Fruit fly (Drosophila melanogaster) whole organism, adult: ENCODE results near the gene CG13042.

Experiments used
- CG11617 ChIP-seq: fragments of 200-800 bp; sonication (Bioruptor generic); optimal IDR thresholded peaks from 2 replicates; lab custom pipeline; 2017; ENCODE audit warnings: mild to moderate bottlenecking, missing biosample characterization, missing genetic modification reagents, missing genetic modification characterization
- CG12768 ChIP-seq: fragments of 200-800 bp; sonication (Bioruptor generic); optimal IDR thresholded peaks from 2 replicates; lab custom pipeline; 2017; ENCODE audit warnings: missing biosample characterization, missing genetic modification characterization, mild to moderate bottlenecking, moderate library complexity, missing genetic modification reagents
- CG14711 ChIP-seq: fragments of 200-800 bp; sonication (Bioruptor generic); optimal IDR thresholded peaks from 2 replicates; lab custom pipeline; 2018; ENCODE audit warnings: missing biosample characterization, mild to moderate bottlenecking, missing genetic modification characterization, moderate library complexity
- CG1620 ChIP-seq: fragments of 200-800 bp; sonication (Bioruptor generic); optimal IDR thresholded peaks from 2 replicates; lab custom pipeline; 2016; ENCODE audit warnings: missing biosample characterization, missing genetic modification characterization
- CG33017 ChIP-seq: fragments of 200-800 bp; sonication (Bioruptor generic); optimal IDR thresholded peaks from 2 replicates; lab custom pipeline; 2018; ENCODE audit warnings: missing biosample characterization, mild to moderate bottlenecking, missing genetic modification characterization, moderate library complexity
- CG5204 ChIP-seq: fragments of 200-800 bp; sonication (Bioruptor generic); optimal IDR thresholded peaks from 2 replicates; lab custom pipeline; 2016; ENCODE audit warnings: missing biosample characterization, missing genetic modification characterization
- CG7045 ChIP-seq: fragments of 200-800 bp; sonication (Bioruptor generic); optimal IDR thresholded peaks from 2 replicates; lab custom pipeline; 2017; ENCODE audit warnings: missing biosample characterization, mild to moderate bottlenecking, missing genetic modification characterization
- CG7101 ChIP-seq: fragments of 200-800 bp; sonication (Bioruptor generic); optimal IDR thresholded peaks from 2 replicates; lab custom pipeline; 2018; ENCODE audit warnings: missing biosample characterization, mild to moderate bottlenecking, missing genetic modification characterization, moderate library complexity
- Clk ChIP-seq: fragments of 200-800 bp; sonication (Bioruptor generic); optimal IDR thresholded peaks from 2 replicates; lab custom pipeline; 2017; ENCODE audit warnings: missing biosample characterization, missing genetic modification characterization
- Crg-1 ChIP-seq: fragments of 200-800 bp; sonication (Bioruptor generic); optimal IDR thresholded peaks from 2 replicates; lab custom pipeline; 2016; ENCODE audit warnings: missing biosample characterization, missing genetic modification characterization
- Hr96 ChIP-seq: fragments of 200-800 bp; sonication (Bioruptor generic); optimal IDR thresholded peaks from 2 replicates; lab custom pipeline; 2016; ENCODE audit warnings: missing biosample characterization, missing genetic modification characterization
- Mnt ChIP-seq: fragments of 200-800 bp; sonication (Bioruptor generic); optimal IDR thresholded peaks from 2 replicates; lab custom pipeline; 2016; ENCODE audit warnings: missing biosample characterization, mild to moderate bottlenecking, missing genetic modification characterization
- bab1 ChIP-seq: fragments of 200-800 bp; sonication (Bioruptor generic); optimal IDR thresholded peaks from 3 replicates; lab custom pipeline; 2019; ENCODE audit warnings: missing biosample characterization, mild to moderate bottlenecking, missing genetic modification characterization, moderate library complexity
- cic ChIP-seq: fragments of 200-800 bp; sonication (Bioruptor generic); optimal IDR thresholded peaks from 2 replicates; lab custom pipeline; 2017; ENCODE audit warnings: missing biosample characterization, mild to moderate bottlenecking, missing genetic modification characterization, moderate library complexity
- cnc ChIP-seq, 2 experiments: fragments of >200 bp; optimal IDR thresholded peaks; 2 replicates each; lab custom pipeline; 2017
- kay ChIP-seq: fragments of 200-800 bp; sonication (Bioruptor generic); peaks from one replicate; lab custom pipeline; 2016; ENCODE audit warnings: missing biosample characterization, missing genetic modification characterization, borderline replicate concordance
- ovo ChIP-seq: fragments of 200-800 bp; sonication (Bioruptor generic); optimal IDR thresholded peaks from 2 replicates; lab custom pipeline; 2016; ENCODE audit warnings: missing biosample characterization, missing genetic modification characterization
- pad ChIP-seq: fragments of 200-800 bp; sonication (Bioruptor generic); optimal IDR thresholded peaks from 3 replicates; lab custom pipeline; 2017; ENCODE audit warnings: missing biosample characterization, missing genetic modification characterization, mild to moderate bottlenecking, moderate library complexity, missing genetic modification reagents
- tj ChIP-seq: fragments of 200-800 bp; sonication (Bioruptor generic); optimal IDR thresholded peaks from 3 replicates; lab custom pipeline; 2017; ENCODE audit warnings: missing biosample characterization, mild to moderate bottlenecking, missing genetic modification characterization, moderate library complexity
- toe ChIP-seq: fragments of 200-800 bp; sonication (Bioruptor generic); optimal IDR thresholded peaks from 2 replicates; lab custom pipeline; 2016; ENCODE audit warnings: missing biosample characterization, missing genetic modification characterization

Gene CG13042

dm6 chr3L:16281880-16282556 lies 26.3 kb downstream of the CG13042 start, which contains the start of gene CG13049:
CG13049 (minus strand) TSS chr3L:16281930.
- TF ChIP-seq cic (GFP tag; lab: Kevin White, UChicago): no peak
- no peak for TF ChIP-seq Mnt
- no peak for TF ChIP-seq CG14711 (tag; lab: Kevin White, UChicago)
- no peak for TF ChIP-seq Hr96
- no peak for TF ChIP-seq Clk (GFP tag; lab: Kevin White, UChicago)

- TF ChIP-seq toe (GFP tag; lab: Kevin White, UChicago): no peak
- no peak for TF ChIP-seq cic (GFP tag; lab: Kevin White, UChicago)
- TF ChIP-seq Clk (GFP tag; lab: Kevin White, UChicago): no peak
- TF ChIP-seq CG14711 (tag; lab: Kevin White, UChicago): no peak
- no peak for TF ChIP-seq CG12768 (GFP tag; lab: Kevin White, UChicago)
- no peak for TF ChIP-seq tj (GFP tag; lab: Kevin White, UChicago)
- TF ChIP-seq kay (GFP tag; lab: Kevin White, UChicago): no peak
- no peak for TF ChIP-seq pad
- no peak for TF ChIP-seq CG11617
- no peak for TF ChIP-seq CG7101 (tag; lab: Kevin White, UChicago)
- TF ChIP-seq bab1: no peak
- TF ChIP-seq Hr96: no peak
- no peak for TF ChIP-seq cnc (optimal IDR thresholded peaks at IDR 0.05; lab: Kevin White, UChicago)
Measured at dm6 chr3L:16279987-16280454, 28.3 kb downstream of the CG13042 start, which contains the start of gene CG13064. CG13064 (plus strand) TSS chr3L:16280404.

dm6 chr3L:16279171-16279570 lies 29.1 kb downstream of the CG13042 start, which contains the start of gene CG13050:
CG13050 (minus strand) TSS chr3L:16279271.
- TF ChIP-seq cic (GFP tag; lab: Kevin White, UChicago): no peak
- no peak for TF ChIP-seq ovo (GFP tag; lab: Kevin White, UChicago)
- TF ChIP-seq cnc (optimal IDR thresholded peaks at IDR 0.05; lab: Kevin White, UChicago): no peak
- no peak for TF ChIP-seq CG5204 (GFP tag; lab: Kevin White, UChicago)
- TF ChIP-seq Clk (GFP tag; lab: Kevin White, UChicago): no peak
- no peak for TF ChIP-seq Hr96
- TF ChIP-seq CG33017: no peak
- TF ChIP-seq tj (GFP tag; lab: Kevin White, UChicago): no peak
- no peak for TF ChIP-seq CG12768 (GFP tag; lab: Kevin White, UChicago)
- no peak for TF ChIP-seq kay (GFP tag; lab: Kevin White, UChicago)
- TF ChIP-seq toe (GFP tag; lab: Kevin White, UChicago): no peak
- no peak for TF ChIP-seq Crg-1 (GFP tag; lab: Kevin White, UChicago)

- TF ChIP-seq pad: no peak
- no peak for TF ChIP-seq CG1620 (GFP tag; lab: Kevin White, UChicago)
- TF ChIP-seq CG5204 (GFP tag; lab: Kevin White, UChicago): no peak
- TF ChIP-seq cnc (optimal IDR thresholded peaks at IDR 0.05; lab: Kevin White, UChicago): no peak
- no peak for TF ChIP-seq kay (GFP tag; lab: Kevin White, UChicago)
- no peak for TF ChIP-seq CG11617
- no peak for TF ChIP-seq CG12768 (GFP tag; lab: Kevin White, UChicago)
- no peak for TF ChIP-seq CG33017
- no peak for TF ChIP-seq cic (GFP tag; lab: Kevin White, UChicago)
- TF ChIP-seq Mnt: no peak
- TF ChIP-seq CG7101 (tag; lab: Kevin White, UChicago): no peak
Measured at dm6 chr3L:16277135-16277534, 31.1 kb downstream of the CG13042 start, which contains the start of gene CG13065. CG13065 (plus strand) TSS chr3L:16277435.

dm6 chr3L:16275391-16276017 lies 32.8 kb downstream of the CG13042 start:
- TF ChIP-seq CG11617 (no peak), kay (GFP tag; lab: Kevin White, UChicago) (no peak), ovo (GFP tag; lab: Kevin White, UChicago) (no peak), tj (GFP tag; lab: Kevin White, UChicago) (no peak), toe (GFP tag; lab: Kevin White, UChicago) (no peak), Hr96 (no peak), CG12768 (GFP tag; lab: Kevin White, UChicago) (no peak), Crg-1 (GFP tag; lab: Kevin White, UChicago) (no peak), Clk (GFP tag; lab: Kevin White, UChicago) (no peak), CG1620 (GFP tag; lab: Kevin White, UChicago) (no peak)

dm6 chr3L:16272338-16272959 lies 35.8 kb downstream of the CG13042 start, which contains the start of gene CG13066:
CG13066 (plus strand) TSS chr3L:16272909.
- TF ChIP-seq tj (GFP tag; lab: Kevin White, UChicago): no peak
- no peak for TF ChIP-seq kay (GFP tag; lab: Kevin White, UChicago)
- no peak for TF ChIP-seq CG33017
- TF ChIP-seq Mnt: no peak
- TF ChIP-seq CG7045 (GFP tag; lab: Kevin White, UChicago): no peak
- TF ChIP-seq bab1: no peak
- TF ChIP-seq cnc (optimal IDR thresholded peaks at IDR 0.05; lab: Kevin White, UChicago): no peak
